Worm (Caenorhabditis elegans): ENCODE measurements around the gene F46G11.2.

The F46G11.2 gene

DNA sequence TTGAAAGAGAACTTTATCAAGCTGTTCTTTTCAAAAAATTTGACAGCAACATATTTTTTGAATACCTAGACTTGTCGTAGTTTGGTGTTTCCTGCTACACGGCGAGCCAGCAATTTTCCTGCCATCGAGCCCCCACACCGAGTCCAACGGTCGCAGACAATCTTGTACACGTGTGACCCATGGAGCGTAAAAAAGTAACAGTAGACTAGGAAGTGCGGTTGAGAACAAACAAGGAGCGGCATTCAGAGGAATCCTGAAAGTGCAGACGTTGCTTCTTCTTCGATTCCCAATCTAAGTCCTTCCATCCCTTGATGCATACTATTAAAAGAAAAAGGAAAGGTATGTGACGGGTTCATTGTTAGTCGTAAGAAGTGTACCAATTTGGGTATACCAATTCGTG is 3.0 kb downstream of the F46G11.2 start, which contains the start of gene twnk-1:
TSS of gene twnk-1 (plus strand) at position 301 of the 400 bp plus-strand sequence.
- peak; percentile 12 for TF ChIP-seq lin-14 (GFP tag; optimal IDR thresholded peaks at IDR 0.05)
- TF ChIP-seq efl-1 (optimal IDR thresholded peaks at IDR 0.05): no peak
- no peak for TF ChIP-seq efl-1 (GFP tag; optimal IDR thresholded peaks at IDR 0.05 in 1 of 2)
- peak; percentile 26 for TF ChIP-seq fkh-8 (tag; optimal IDR thresholded peaks at IDR 0.05)

DNA sequence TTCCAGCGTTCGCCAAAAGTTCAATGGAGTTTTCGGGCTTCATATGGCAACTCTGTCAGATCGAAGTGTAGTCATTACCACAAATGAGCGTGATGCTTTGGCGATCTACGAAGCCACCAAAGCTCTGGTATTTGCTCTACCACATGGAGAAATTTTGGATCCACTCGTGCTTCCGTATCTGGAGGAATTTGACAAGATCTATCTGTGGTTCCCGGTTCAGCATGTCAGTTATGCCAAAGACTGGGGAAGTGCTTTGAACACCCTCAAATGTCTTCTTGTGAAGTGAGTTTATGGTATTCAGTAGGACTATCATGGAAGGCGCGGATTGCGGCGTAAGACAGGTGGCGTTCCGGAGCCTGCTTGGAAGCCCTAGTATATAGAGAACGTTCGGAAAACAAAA is 6.5 kb downstream of the F46G11.2 start:
- TF ChIP-seq Y116A8C.19 (tag; optimal IDR thresholded peaks at IDR 0.05; ENCODE audit: borderline replicate concordance) (no peak), tlp-1 (tag; optimal IDR thresholded peaks at IDR 0.05) (no peak), hlh-4 (tag; optimal IDR thresholded peaks at IDR 0.05) (no peak), sup-37 (GFP tag; optimal IDR thresholded peaks at IDR 0.05) (no peak), nhr-77 (tag; optimal IDR thresholded peaks at IDR 0.05) (no peak), snu-23 (GFP tag; optimal IDR thresholded peaks at IDR 0.05) (no peak), lir-3 (tag; optimal IDR thresholded peaks at IDR 0.05; ENCODE audit: poor library complexity) (no peak), lsy-2 (tag; optimal IDR thresholded peaks at IDR 0.05) (no peak), C16A3.4 (tag; optimal IDR thresholded peaks at IDR 0.05) (no peak), ama-1 (optimal IDR thresholded peaks at IDR 0.05) (no peak), ztf-11 (tag; optimal IDR thresholded peaks at IDR 0.05) (no peak), ztf-4 (tag; optimal IDR thresholded peaks at IDR 0.05) (no peak), unc-98 (GFP tag; IDR thresholded peaks at IDR 0.05) (no peak), nhr-28 (tag; optimal IDR thresholded peaks at IDR 0.05) (no peak)

DNA sequence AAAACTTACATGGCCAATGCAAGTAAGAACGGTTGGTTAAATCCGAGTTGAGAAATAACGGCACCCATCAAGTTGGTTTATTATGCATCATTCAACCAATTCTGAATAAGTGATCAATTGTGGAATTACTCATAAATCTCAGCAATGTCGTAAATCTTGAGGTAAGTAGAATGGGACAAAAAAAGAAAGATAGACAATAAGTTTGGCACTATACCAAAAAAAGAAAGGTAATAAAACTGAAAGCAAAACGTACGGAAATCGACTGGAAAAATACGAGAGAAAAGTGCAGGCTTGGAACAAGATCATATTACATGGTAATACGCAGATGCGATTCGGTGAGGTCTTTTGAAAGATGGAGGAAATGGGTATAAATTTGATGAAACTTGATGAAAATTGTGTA is 10.7 kb downstream of the F46G11.2 start, which contains the start of gene F46G11.4:
TSS of gene F46G11.4 (minus strand) at position 101 of the 400 bp plus-strand sequence.
- TF ChIP-seq alr-1 (tag; optimal IDR thresholded peaks at IDR 0.05; ENCODE audit: borderline replicate concordance) (no peak), lin-35 (GFP tag; optimal IDR thresholded peaks at IDR 0.05) (no peak), nhr-90 (tag; optimal IDR thresholded peaks at IDR 0.05; ENCODE audit: poor library complexity) (no peak), irx-1 (tag; optimal IDR thresholded peaks at IDR 0.05) (no peak), elt-2 (tag; optimal IDR thresholded peaks at IDR 0.05) (no peak), hlh-17 (GFP tag; optimal IDR thresholded peaks at IDR 0.05; ENCODE audit: borderline replicate concordance) (no peak), dpl-1 (GFP tag; optimal IDR thresholded peaks at IDR 0.05) (no peak), mdl-1 (tag; optimal IDR thresholded peaks at IDR 0.05) (no peak), nhr-76 (tag; optimal IDR thresholded peaks at IDR 0.05) (no peak), C04F5.9 (tag; optimal IDR thresholded peaks at IDR 0.05) (no peak), elt-3 (tag; optimal IDR thresholded peaks at IDR 0.05) (no peak), isw-1 (GFP tag; IDR thresholded peaks at IDR 0.05) (no peak), efl-3 (GFP tag; optimal IDR thresholded peaks at IDR 0.05) (no peak), nhr-84 (tag; optimal IDR thresholded peaks at IDR 0.05) (no peak), C16A3.4 (tag; optimal IDR thresholded peaks at IDR 0.05) (no peak)

DNA sequence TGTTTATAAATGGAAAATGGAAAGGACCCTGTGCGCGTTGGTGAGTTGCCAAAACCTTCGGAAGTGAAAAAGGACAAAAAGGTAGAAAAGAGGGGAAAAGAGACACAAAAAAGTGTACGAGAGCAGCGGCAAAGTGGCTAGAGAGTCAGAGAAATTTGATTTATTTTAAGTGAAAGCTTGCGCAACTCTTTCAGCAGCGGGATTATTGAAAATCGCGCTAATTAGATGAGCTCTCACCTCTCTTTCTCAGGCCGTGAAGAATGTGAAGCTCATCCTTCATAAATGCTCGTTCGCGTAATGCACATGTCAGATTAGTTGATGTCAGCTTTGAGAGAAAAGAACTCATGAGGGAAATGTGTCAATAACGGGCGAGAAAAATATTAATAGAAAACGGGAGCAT is 11.3 kb downstream of the F46G11.2 start:
- TF ChIP-seq tbx-2 (tag; optimal IDR thresholded peaks at IDR 0.05) (peak; percentile 22), lin-39 (tag; optimal IDR thresholded peaks at IDR 0.05) (no peak), hlh-4 (tag; optimal IDR thresholded peaks at IDR 0.05) (no peak), nhr-12 (tag; optimal IDR thresholded peaks at IDR 0.05) (no peak), unc-86 (tag; optimal IDR thresholded peaks at IDR 0.05) (no peak), fkh-4 (tag; optimal IDR thresholded peaks at IDR 0.05; ENCODE audit: borderline replicate concordance) (no peak), egl-27 (tag; optimal IDR thresholded peaks at IDR 0.05) (no peak), lir-3 (tag; optimal IDR thresholded peaks at IDR 0.05; ENCODE audit: poor library complexity) (no peak), lin-35 (GFP tag; optimal IDR thresholded peaks at IDR 0.05) (no peak), lin-15B (tag; optimal IDR thresholded peaks at IDR 0.05) (no peak), ets-5 (GFP tag; IDR thresholded peaks at IDR 0.05) (no peak), fkh-10 (GFP tag; optimal IDR thresholded peaks at IDR 0.05) (peak; percentile 81), irx-1 (tag; optimal IDR thresholded peaks at IDR 0.05) (peak; percentile 31), vab-15 (tag; optimal IDR thresholded peaks at IDR 0.05) (no peak), Y116A8C.19 (tag; optimal IDR thresholded peaks at IDR 0.05; ENCODE audit: borderline replicate concordance) (no peak), lin-14 (GFP tag; optimal IDR thresholded peaks at IDR 0.05) (peak; percentile 76), isw-1 (GFP tag; IDR thresholded peaks at IDR 0.05) (peak; percentile 9; the same call in 1 of the 2 replicates), sox-4 (tag; optimal IDR thresholded peaks at IDR 0.05) (no peak), fkh-8 (tag; optimal IDR thresholded peaks at IDR 0.05) (peak; percentile 11), mab-9 (GFP tag; IDR thresholded peaks at IDR 0.05) (no peak), xbp-1 (tag; optimal IDR thresholded peaks at IDR 0.05) (peak; percentile 11), skn-1 (tag; optimal IDR thresholded peaks at IDR 0.05) (no peak), ceh-90 (tag; optimal IDR thresholded peaks at IDR 0.05) (no peak), blmp-1 (tag; optimal IDR thresholded peaks at IDR 0.05) (no peak)
